Fruit fly (Drosophila melanogaster) whole organism, embryonic: Measurements from ENCODE around the gene DZIP1.

Source experiments
- Aef1 ChIP-seq: fragments of 200-800 bp; sonication (Bioruptor generic); IDR thresholded peaks from 3 replicates; pipeline ENCODE4 v1.3.6; 2022; ENCODE audit warnings: missing biosample characterization, missing genetic modification characterization
- B-H1 ChIP-seq: fragments of 200-800 bp; sonication (Bioruptor generic); IDR thresholded peaks from 3 replicates; pipeline ENCODE4 v1.3.6; 2022; ENCODE audit warnings: missing biosample characterization, missing genetic modification characterization
- Bgb ChIP-seq: fragments of 200-800 bp; sonication (Bioruptor generic); IDR thresholded peaks from 2 replicates; pipeline ENCODE4 v1.3.6; 2022; ENCODE audit warnings: missing biosample characterization, missing genetic modification characterization; ENCODE audit not compliant: partially characterized antibody
- CG11247 ChIP-seq: fragments of 200-800 bp; sonication (Bioruptor generic); IDR thresholded peaks from 2 replicates; pipeline ENCODE4 v1.3.6; 2022; ENCODE audit warnings: missing biosample characterization, missing genetic modification characterization
- CG12155 ChIP-seq: fragments of 200-800 bp; sonication (Bioruptor generic); optimal IDR thresholded peaks from 3 replicates; lab custom pipeline; 2016; ENCODE audit warnings: missing biosample characterization, missing genetic modification characterization
- CG13424 ChIP-seq: fragments of 200-800 bp; sonication (Bioruptor generic); optimal IDR thresholded peaks from 2 replicates; lab custom pipeline; 2019; ENCODE audit warnings: missing biosample characterization, mild to moderate bottlenecking, missing genetic modification characterization, moderate library complexity
- CG13894 ChIP-seq: fragments of 200-800 bp; sonication (Bioruptor generic); optimal IDR thresholded peaks from 3 replicates; lab custom pipeline; 2018; ENCODE audit warnings: missing biosample characterization, mild to moderate bottlenecking, missing genetic modification characterization, moderate library complexity
- CG15269 ChIP-seq: fragments of 200-800 bp; sonication (Bioruptor generic); optimal IDR thresholded peaks from 2 replicates; lab custom pipeline; 2018; ENCODE audit warnings: missing biosample characterization, mild to moderate bottlenecking, missing genetic modification characterization, moderate library complexity
- CG15601 ChIP-seq: fragments of 200-800 bp; sonication (Bioruptor generic); optimal IDR thresholded peaks from 3 replicates; lab custom pipeline; 2019; ENCODE audit warnings: missing biosample characterization, mild to moderate bottlenecking, missing genetic modification characterization, moderate library complexity
- CG17359 ChIP-seq: fragments of 200-800 bp; sonication (Bioruptor generic); optimal IDR thresholded peaks from 3 replicates; lab custom pipeline; 2018; ENCODE audit warnings: missing biosample characterization, mild to moderate bottlenecking, missing genetic modification characterization, moderate library complexity
- CG18619 ChIP-seq: fragments of 200-800 bp; sonication (Bioruptor generic); optimal IDR thresholded peaks from 3 replicates; lab custom pipeline; 2017; ENCODE audit warnings: missing biosample characterization, mild to moderate bottlenecking, missing genetic modification characterization
- CG2875 ChIP-seq: fragments of 200-800 bp; sonication (Bioruptor generic); optimal IDR thresholded peaks from 2 replicates; lab custom pipeline; 2017; ENCODE audit warnings: missing biosample characterization, mild to moderate bottlenecking, missing genetic modification characterization, missing genetic modification reagents
- CG2889 ChIP-seq: fragments of 200-800 bp; sonication (Bioruptor generic); IDR thresholded peaks from 3 replicates; pipeline ENCODE4 v1.3.6; 2022; ENCODE audit warnings: missing biosample characterization, missing genetic modification characterization
- CG5245 ChIP-seq: fragments of 200-800 bp; sonication (Bioruptor generic); optimal IDR thresholded peaks from 3 replicates; lab custom pipeline; 2016; ENCODE audit warnings: missing biosample characterization, missing genetic modification characterization
- CG9215 ChIP-seq: fragments of 200-800 bp; sonication (Bioruptor generic); IDR thresholded peaks from 2 replicates; pipeline ENCODE4 v1.3.6; 2022; ENCODE audit warnings: missing biosample characterization, missing genetic modification characterization
- CG9876 ChIP-seq: fragments of 200-800 bp; sonication (Bioruptor generic); optimal IDR thresholded peaks from 2 replicates; lab custom pipeline; 2016; ENCODE audit warnings: missing biosample characterization, missing genetic modification characterization
- Camta ChIP-seq: fragments of 200-800 bp; sonication (Bioruptor generic); optimal IDR thresholded peaks from 2 replicates; lab custom pipeline; 2016; ENCODE audit warnings: missing biosample characterization, missing genetic modification characterization
- CkIIα-i1 ChIP-seq: fragments of 200-800 bp; sonication (Bioruptor generic); IDR thresholded peaks from 2 replicates; pipeline ENCODE4 v1.3.6; 2022; ENCODE audit warnings: missing biosample characterization, missing genetic modification characterization
- D19A ChIP-seq: fragments of 200-800 bp; optimal IDR thresholded peaks from 3 replicates; lab custom pipeline; 2019; ENCODE audit warnings: missing biosample characterization, mild to moderate bottlenecking, missing genetic modification characterization, moderate library complexity
- Dbx ChIP-seq: fragments of 200-800 bp; sonication (Bioruptor generic); IDR thresholded peaks from 3 replicates; pipeline ENCODE4 v1.3.6; 2022; ENCODE audit warnings: missing biosample characterization, missing genetic modification characterization
- Dek ChIP-seq: fragments of 200-800 bp; sonication (Bioruptor generic); optimal IDR thresholded peaks from 3 replicates; lab custom pipeline; 2019; ENCODE audit warnings: missing biosample characterization, mild to moderate bottlenecking, missing genetic modification characterization, moderate library complexity
- Drgx ChIP-seq: fragments of 200-800 bp; sonication (Bioruptor generic); IDR thresholded peaks from 2 replicates; pipeline ENCODE4 v1.3.6; 2022; ENCODE audit warnings: missing biosample characterization, missing genetic modification characterization
- Fer3 ChIP-seq: fragments of 200-800 bp; sonication (Bioruptor generic); optimal IDR thresholded peaks from 2 replicates; lab custom pipeline; 2018; ENCODE audit warnings: missing biosample characterization, mild to moderate bottlenecking, missing genetic modification characterization, moderate library complexity
- H2.0 ChIP-seq: fragments of 200-800 bp; sonication (Bioruptor generic); IDR thresholded peaks from 2 replicates; pipeline ENCODE4 v1.3.6; 2022; ENCODE audit warnings: missing biosample characterization, missing genetic modification characterization
- HLH3B ChIP-seq: fragments of 200-800 bp; sonication (Bioruptor generic); IDR thresholded peaks from 2 replicates; pipeline ENCODE4 v1.3.6; 2022; ENCODE audit warnings: missing biosample characterization, missing genetic modification characterization
- Jarid2 ChIP-seq: fragments of 200-800 bp; sonication (Bioruptor generic); optimal IDR thresholded peaks from 3 replicates; lab custom pipeline; 2017; ENCODE audit warnings: mild to moderate bottlenecking, missing biosample characterization, missing genetic modification reagents, missing genetic modification characterization
- Optix ChIP-seq: fragments of 200-800 bp; sonication (Bioruptor generic); IDR thresholded peaks from 3 replicates; pipeline ENCODE4 v1.3.6; 2022; ENCODE audit warnings: missing biosample characterization, missing genetic modification characterization
- Ptx1 ChIP-seq: fragments of 200-800 bp; sonication (Bioruptor generic); IDR thresholded peaks from 2 replicates; pipeline ENCODE4 v1.3.6; 2022; ENCODE audit warnings: missing biosample characterization, missing genetic modification characterization
- Side ChIP-seq: fragments of 200-800 bp; sonication (Bioruptor generic); optimal IDR thresholded peaks from 2 replicates; lab custom pipeline; 2016; ENCODE audit warnings: missing biosample characterization, missing genetic modification characterization
- Sin3A ChIP-seq: fragments of >200 bp; optimal IDR thresholded peaks from 2 replicates; lab custom pipeline; 2018
- Sox100B ChIP-seq: fragments of 200-800 bp; sonication (Bioruptor generic); optimal IDR thresholded peaks from 3 replicates; lab custom pipeline; 2018; ENCODE audit warnings: missing biosample characterization, mild to moderate bottlenecking, missing genetic modification characterization
- Stat92E ChIP-seq, 3 experiments: fragments of >200 bp in 2 of 3; fragments of 200-800 bp in 1 of 3; sonication (Bioruptor generic) in 1 of 3; optimal IDR thresholded peaks; 2 replicates each; lab custom pipeline; 2017 to 2019; ENCODE audit warnings: missing biosample characterization in 3 of 3, missing genetic modification characterization in 3 of 3, mild to moderate bottlenecking in 1 of 3, moderate library complexity in 1 of 3
- ara ChIP-seq: fragments of 200-800 bp; sonication (Bioruptor generic); IDR thresholded peaks from 2 replicates; pipeline ENCODE4 v1.3.6; 2022; ENCODE audit warnings: missing biosample characterization, missing genetic modification characterization
- bbx ChIP-seq: fragments of 200-800 bp; sonication (Bioruptor generic); IDR thresholded peaks from 2 replicates; pipeline ENCODE4 v1.3.6; 2022; ENCODE audit warnings: missing biosample characterization, missing genetic modification characterization; ENCODE audit not compliant: partially characterized antibody
- esg ChIP-seq: fragments of 200-800 bp; sonication (Bioruptor generic); conservative IDR thresholded peaks from 2 replicates; pipeline ENCODE4 v1.3.6; 2022; ENCODE audit warnings: missing biosample characterization, missing genetic modification characterization
- gem ChIP-seq: fragments of 200-800 bp; sonication (Bioruptor generic); optimal IDR thresholded peaks from 2 replicates; lab custom pipeline; 2019; ENCODE audit warnings: missing biosample characterization, mild to moderate bottlenecking, missing genetic modification characterization, moderate library complexity
- lola ChIP-seq, 3 experiments: fragments of >200 bp in 2 of 3; fragments of 200-800 bp in 1 of 3; sonication (Bioruptor generic) in 1 of 3; optimal IDR thresholded peaks; 2 replicates each; lab custom pipeline; 2017 to 2019; ENCODE audit warnings: missing biosample characterization in 3 of 3, missing genetic modification characterization in 3 of 3, mild to moderate bottlenecking in 1 of 3, moderate library complexity in 1 of 3
- mam ChIP-seq: fragments of 200-800 bp; sonication (Bioruptor generic); optimal IDR thresholded peaks from 3 replicates; lab custom pipeline; 2016; ENCODE audit warnings: missing biosample characterization, missing genetic modification characterization
- pan ChIP-seq, 4 experiments: fragments of >200 bp in 3 of 4; fragments of 200-800 bp in 1 of 4; sonication (Bioruptor generic) in 1 of 4; optimal IDR thresholded peaks in 3 of 4; IDR thresholded peaks in 1 of 4; 2 replicates each; pipeline versions ENCODE4 v1.3.6 to Lab custom; 2017 to 2022; ENCODE audit warnings: missing biosample characterization in 2 of 4, missing genetic modification characterization in 2 of 4, mixed read lengths in 1 of 4
- pb ChIP-seq: fragments of 200-800 bp; sonication (Bioruptor generic); optimal IDR thresholded peaks from 3 replicates; lab custom pipeline; 2016; ENCODE audit warnings: missing biosample characterization, missing genetic modification characterization
- ranshi ChIP-seq: fragments of 200-800 bp; sonication (Bioruptor generic); IDR thresholded peaks from 2 replicates; pipeline ENCODE4 v1.3.6; 2022; ENCODE audit warnings: missing biosample characterization, missing genetic modification characterization
- repo ChIP-seq: fragments of 200-800 bp; sonication (Bioruptor generic); optimal IDR thresholded peaks from 2 replicates; lab custom pipeline; 2016; ENCODE audit warnings: missing biosample characterization, missing genetic modification characterization
- run ChIP-seq: fragments of 200-800 bp; sonication (Bioruptor generic); optimal IDR thresholded peaks from 3 replicates; lab custom pipeline; 2018; ENCODE audit warnings: missing biosample characterization, mild to moderate bottlenecking, missing genetic modification characterization
- seq ChIP-seq: fragments of 200-800 bp; sonication (Bioruptor generic); IDR thresholded peaks from 2 replicates; pipeline ENCODE4 v1.3.6; 2022; ENCODE audit warnings: missing biosample characterization, missing genetic modification characterization
- shn ChIP-seq: fragments of 200-800 bp; sonication (Bioruptor generic); optimal IDR thresholded peaks from 3 replicates; lab custom pipeline; 2016; ENCODE audit warnings: missing biosample characterization, missing genetic modification characterization
- slbo ChIP-seq: fragments of 200-800 bp; sonication (Bioruptor generic); IDR thresholded peaks from 2 replicates; pipeline ENCODE4 v1.3.6; 2022; ENCODE audit warnings: missing biosample characterization, missing genetic modification characterization
- vnd ChIP-seq: fragments of 200-800 bp; sonication (Bioruptor generic); IDR thresholded peaks from 3 replicates; pipeline ENCODE4 v1.3.6; 2022; ENCODE audit warnings: missing biosample characterization, missing genetic modification characterization; ENCODE audit not compliant: partially characterized antibody
- wek ChIP-seq: fragments of 200-800 bp; sonication (Bioruptor generic); optimal IDR thresholded peaks from 3 replicates; lab custom pipeline; 2018; ENCODE audit warnings: missing biosample characterization, mild to moderate bottlenecking, missing genetic modification characterization, moderate library complexity

DZIP1 gene

dm6 chr3R:24543676-24544277, 28.7 kb downstream of the DZIP1 start, which contains the start of gene Cftr (continued):
- TF ChIP-seq lola (GFP tag; optimal IDR thresholded peaks at IDR 0.05; lab: Kevin White, UChicago) = no peak
- peak; percentile 44; the same call in 1 of the 2 replicates for TF ChIP-seq ranshi (GFP tag; lab: Robert Waterston, UW)
- no peak for TF ChIP-seq ara
- no peak for TF ChIP-seq Sin3A (lab: Kevin White, UChicago)
- no peak for TF ChIP-seq CG9876 (GFP tag; lab: Kevin White, UChicago)
- no peak for TF ChIP-seq CG2875 (GFP tag; lab: Kevin White, UChicago)
- TF ChIP-seq CG2889 (GFP tag; lab: Robert Waterston, UW) = no peak
- TF ChIP-seq seq (GFP tag; lab: Robert Waterston, UW) = no peak
- peak; percentile 74; the same call in 1 of the 2 replicates for TF ChIP-seq bbx (GFP tag; lab: Robert Waterston, UW)
- no peak for TF ChIP-seq pb (GFP tag; lab: Kevin White, UChicago)
- no peak for TF ChIP-seq CG9215 (GFP tag; lab: Robert Waterston, UW)
- no peak for TF ChIP-seq CkIIα-i1 (GFP tag; lab: Robert Waterston, UW)
- no peak for TF ChIP-seq CG12155
- TF ChIP-seq CG11247 (GFP tag; lab: Robert Waterston, UW) = peak; percentile 46
- no peak for TF ChIP-seq esg (GFP tag; lab: Robert Waterston, UW)
- TF ChIP-seq vnd (GFP tag; lab: Robert Waterston, UW) = no peak
- TF ChIP-seq HLH3B = peak; percentile 39; the same call in 1 of the 2 replicates
- TF ChIP-seq repo (GFP tag; lab: Kevin White, UChicago) = peak; percentile 33
- TF ChIP-seq Dek (tag; lab: Kevin White, UChicago) = peak; percentile 47
- TF ChIP-seq Aef1 (GFP tag; lab: Robert Waterston, UW) = peak; percentile 30; the same call in 1 of the 3 replicates

- no peak for TF ChIP-seq shn (GFP tag; lab: Kevin White, UChicago)
- no peak for TF ChIP-seq Stat92E (GFP tag; optimal IDR thresholded peaks at IDR 0.05; lab: Kevin White, UChicago)
- peak; percentile 47 for TF ChIP-seq Ptx1 (GFP tag; lab: Robert Waterston, UW)
- TF ChIP-seq Optix (GFP tag; lab: Robert Waterston, UW) = 0 out of 3 replicates have a peak, but pooled peaks have one; percentile 30
- TF ChIP-seq D19A = peak; percentile 15
- TF ChIP-seq mam = peak; percentile 10
- TF ChIP-seq CG17359 (tag; lab: Kevin White, UChicago) = peak; percentile 56
- peak; percentile 71 for TF ChIP-seq Drgx (GFP tag; lab: Robert Waterston, UW)
- TF ChIP-seq Bgb (GFP tag; lab: Robert Waterston, UW) = peak; percentile 61
- TF ChIP-seq run (tag; lab: Kevin White, UChicago) = peak; percentile 52
- peak; percentile 37; the same call in 1 of the 3 replicates for TF ChIP-seq Dbx (GFP tag; lab: Robert Waterston, UW)
- peak; percentile 51 for TF ChIP-seq CG15269
- TF ChIP-seq CG5245 (GFP tag; lab: Kevin White, UChicago) = no peak
- peak; percentile 56 for TF ChIP-seq Fer3 (tag; lab: Kevin White, UChicago)
- TF ChIP-seq slbo (GFP tag; lab: Robert Waterston, UW) = peak; percentile 77
- TF ChIP-seq Camta = no peak
- TF ChIP-seq Dek (tag; lab: Kevin White, UChicago) = peak; percentile 66
- TF ChIP-seq Jarid2 (GFP tag; lab: Kevin White, UChicago) = peak; percentile 5
- peak; percentile 41; the same call in 1 of the 3 replicates for TF ChIP-seq B-H1
- TF ChIP-seq Side (GFP tag; lab: Kevin White, UChicago) = no peak
- TF ChIP-seq CG18619 (GFP tag; lab: Kevin White, UChicago) = peak; percentile 45
- TF ChIP-seq CG13424 = peak; percentile 4
- peak; percentile 18 for TF ChIP-seq CG13894
- peak; percentile 15 for TF ChIP-seq wek (GFP tag; lab: Kevin White, UChicago)
- TF ChIP-seq CG15601 (tag; lab: Kevin White, UChicago) = no peak
- TF ChIP-seq H2.0 (GFP tag; lab: Robert Waterston, UW) = peak; percentile 32; the same call in 1 of the 2 replicates
- peak; percentile 1 for TF ChIP-seq CG12155
- TF ChIP-seq Sox100B (GFP tag; lab: Kevin White, UChicago) = peak; percentile 19
- TF ChIP-seq pan (optimal IDR thresholded peaks at IDR 0.05; lab: Kevin White, UChicago) = no peak
- TF ChIP-seq pan (GFP tag; optimal IDR thresholded peaks at IDR 0.05 in 1 of 2, IDR thresholded peaks at IDR 0.05 in 1 of 2) = peak in 1 of 2 experiments; percentile 55
- TF ChIP-seq gem (tag; lab: Kevin White, UChicago) = peak; percentile 72
Measured at dm6 chr3R:24544388-24544787, 29.3 kb downstream of the DZIP1 start, which contains the start of gene Esyt2. Gene Esyt2 (plus strand): TSS chr3R:24544719.
